Worm (Caenorhabditis elegans): Measurements from ENCODE around the gene K08B12.3.
A peak's percentile ranks its signal among the peaks of the same experiment; 100 is the strongest.

The K08B12.3 gene

DNA sequence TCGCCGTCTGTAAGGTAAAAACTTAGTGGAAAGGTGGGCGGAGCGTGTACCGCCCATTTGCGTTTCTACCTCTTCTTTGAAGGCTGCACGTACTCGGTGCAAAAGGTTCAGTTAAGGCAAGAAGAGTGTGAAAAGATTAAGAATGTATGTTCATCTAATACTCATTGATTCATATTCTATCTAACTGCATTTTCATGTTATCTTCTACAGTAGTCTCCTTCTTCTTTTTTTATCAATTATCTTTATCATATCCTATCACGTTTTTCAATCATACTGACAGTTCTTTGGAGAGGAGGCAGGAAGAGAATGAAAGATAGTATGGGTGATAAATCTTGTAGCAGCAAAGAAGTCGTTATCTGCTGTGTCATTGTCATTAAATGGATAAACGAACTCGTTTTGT is 12.4 kb downstream of the K08B12.3 start:
- TF ChIP-seq tbx-2 (tag; optimal IDR thresholded peaks at IDR 0.05) (no peak), elt-2 (tag; optimal IDR thresholded peaks at IDR 0.05) (peak; percentile 79), pha-4 (tag; optimal IDR thresholded peaks at IDR 0.05) (no peak), fkh-2 (tag; optimal IDR thresholded peaks at IDR 0.05) (no peak), lsy-12 (tag; optimal IDR thresholded peaks at IDR 0.05) (no peak), zag-1 (tag; optimal IDR thresholded peaks at IDR 0.05) (no peak), R02D3.7 (tag; optimal IDR thresholded peaks at IDR 0.05) (peak; percentile 34), pqm-1 (tag; optimal IDR thresholded peaks at IDR 0.05) (peak; percentile 29), lin-15B (tag; optimal IDR thresholded peaks at IDR 0.05) (no peak), sea-2 (GFP tag; optimal IDR thresholded peaks at IDR 0.05) (no peak), elt-3 (tag; optimal IDR thresholded peaks at IDR 0.05) (peak; percentile 45 to 94 (median 89)), unc-62 (GFP tag; optimal IDR thresholded peaks at IDR 0.05) (peak; percentile 9), skn-1 (tag; optimal IDR thresholded peaks at IDR 0.05) (no peak), ceh-28 (tag; optimal IDR thresholded peaks at IDR 0.05) (peak; percentile 50), egl-27 (tag; optimal IDR thresholded peaks at IDR 0.05) (no peak), hmg-11 (tag; optimal IDR thresholded peaks at IDR 0.05) (no peak), elt-1 (tag; optimal IDR thresholded peaks at IDR 0.05) (no peak), nhr-67 (tag; optimal IDR thresholded peaks at IDR 0.05) (no peak), nhr-76 (tag; optimal IDR thresholded peaks at IDR 0.05) (no peak), ztf-4 (tag; optimal IDR thresholded peaks at IDR 0.05) (no peak), jun-1 (tag; optimal IDR thresholded peaks at IDR 0.05) (peak; percentile 32), nhr-43 (tag; optimal IDR thresholded peaks at IDR 0.05; ENCODE audit: poor library complexity, severe bottlenecking) (peak; percentile 97), mdl-1 (tag; optimal IDR thresholded peaks at IDR 0.05) (peak; percentile 59), nhr-25 (tag; optimal IDR thresholded peaks at IDR 0.05) (peak; percentile 82), ceh-9 (tag; optimal IDR thresholded peaks at IDR 0.05) (no peak), aly-2 (tag; optimal IDR thresholded peaks at IDR 0.05) (no peak), snpc-4 (tag; optimal IDR thresholded peaks at IDR 0.05) (no peak), nhr-23 (tag; optimal IDR thresholded peaks at IDR 0.05) (peak; percentile 93)

DNA sequence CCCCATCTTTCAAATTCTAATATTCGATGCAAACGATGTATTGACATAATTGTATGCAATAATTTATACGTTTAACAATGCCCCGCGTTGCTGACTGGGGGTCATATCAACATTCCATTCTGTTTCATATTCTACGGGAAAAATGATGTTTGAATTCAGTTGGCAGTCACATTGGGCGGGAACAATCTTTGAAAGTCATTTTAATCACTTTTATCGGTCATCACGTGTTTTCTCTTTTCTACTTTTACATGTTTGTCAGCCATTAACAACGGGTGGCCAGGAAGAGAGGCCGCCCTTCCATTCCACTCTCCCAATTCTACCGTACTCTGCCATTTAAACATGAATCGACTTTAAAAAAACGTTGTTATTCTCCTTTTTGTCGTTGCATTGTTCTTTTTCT is 13.7 kb downstream of the K08B12.3 start:
- TF ChIP-seq nhr-43 (tag; optimal IDR thresholded peaks at IDR 0.05; ENCODE audit: poor library complexity, severe bottlenecking): peak; percentile 50
- no peak for TF ChIP-seq ceh-9 (tag; optimal IDR thresholded peaks at IDR 0.05)
- no peak for TF ChIP-seq ZK546.5 (tag; optimal IDR thresholded peaks at IDR 0.05)
- TF ChIP-seq aly-2 (tag; optimal IDR thresholded peaks at IDR 0.05): no peak
- TF ChIP-seq mml-1 (tag; optimal IDR thresholded peaks at IDR 0.05): no peak
- TF ChIP-seq nfya-1 (tag; optimal IDR thresholded peaks at IDR 0.05; ENCODE audit: insufficient read depth): peak; percentile 15
- no peak for TF ChIP-seq elt-1 (tag; optimal IDR thresholded peaks at IDR 0.05)
- TF ChIP-seq sea-2 (GFP tag; optimal IDR thresholded peaks at IDR 0.05): no peak
- TF ChIP-seq lsy-12 (tag; optimal IDR thresholded peaks at IDR 0.05): no peak
- no peak for TF ChIP-seq ztf-11 (tag; optimal IDR thresholded peaks at IDR 0.05)
- TF ChIP-seq snpc-4 (tag; optimal IDR thresholded peaks at IDR 0.05): no peak
- peak; percentile 12 for TF ChIP-seq nhr-23 (tag; optimal IDR thresholded peaks at IDR 0.05)
- peak; percentile 2 for TF ChIP-seq jun-1 (tag; optimal IDR thresholded peaks at IDR 0.05)
- no peak for TF ChIP-seq unc-39 (tag; optimal IDR thresholded peaks at IDR 0.05)
- TF ChIP-seq elt-2 (tag; optimal IDR thresholded peaks at IDR 0.05): peak; percentile 54
- peak; percentile 24 for TF ChIP-seq pha-4 (tag; optimal IDR thresholded peaks at IDR 0.05)
- no peak for TF ChIP-seq fkh-10 (GFP tag; optimal IDR thresholded peaks at IDR 0.05)
- peak; percentile 32 for TF ChIP-seq pqm-1 (tag; optimal IDR thresholded peaks at IDR 0.05)
- TF ChIP-seq lin-39 (tag; optimal IDR thresholded peaks at IDR 0.05): no peak
- no peak for TF ChIP-seq ama-1 (optimal IDR thresholded peaks at IDR 0.05)
- no peak for TF ChIP-seq nhr-237 (tag; optimal IDR thresholded peaks at IDR 0.05)
- TF ChIP-seq nhr-25 (tag; optimal IDR thresholded peaks at IDR 0.05): no peak
- TF ChIP-seq R02D3.7 (tag; optimal IDR thresholded peaks at IDR 0.05): no peak
- no peak for TF ChIP-seq nhr-76 (tag; optimal IDR thresholded peaks at IDR 0.05)
- TF ChIP-seq fos-1 (tag; optimal IDR thresholded peaks at IDR 0.05): no peak
- no peak for TF ChIP-seq eor-1 (tag; optimal IDR thresholded peaks at IDR 0.05)
- no peak for TF ChIP-seq nhr-77 (tag; optimal IDR thresholded peaks at IDR 0.05)
- no peak for TF ChIP-seq nhr-67 (tag; optimal IDR thresholded peaks at IDR 0.05)
- no peak for TF ChIP-seq hmg-11 (tag; optimal IDR thresholded peaks at IDR 0.05)
- no peak for TF ChIP-seq unc-62 (GFP tag; optimal IDR thresholded peaks at IDR 0.05)

DNA sequence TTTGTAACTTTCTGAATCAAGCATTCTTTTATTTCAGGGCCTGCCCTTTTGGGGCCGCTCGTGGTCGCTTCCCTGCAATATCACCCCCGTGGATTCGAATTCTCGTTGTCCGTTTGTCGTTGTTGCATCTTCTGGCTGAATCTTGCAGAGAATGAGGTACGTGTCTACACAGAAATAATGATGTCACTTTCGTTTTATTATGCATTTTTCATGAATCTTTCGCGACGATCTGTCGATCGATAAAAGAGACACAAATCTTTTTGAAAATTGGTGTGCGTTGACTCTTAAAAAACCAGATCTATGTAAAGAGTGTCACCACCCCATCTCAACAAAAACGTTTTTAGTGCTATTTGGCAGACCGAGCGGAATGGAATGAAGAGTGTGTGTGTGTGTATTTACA is 14.2 kb downstream of the K08B12.3 start:
- no peak for TF ChIP-seq fkh-2 (tag; optimal IDR thresholded peaks at IDR 0.05)
- TF ChIP-seq pha-4 (tag; optimal IDR thresholded peaks at IDR 0.05): peak; percentile 15
- no peak for TF ChIP-seq pqm-1 (tag; optimal IDR thresholded peaks at IDR 0.05)
- peak; percentile 28 for TF ChIP-seq elt-1 (tag; optimal IDR thresholded peaks at IDR 0.05)
- TF ChIP-seq sea-2 (GFP tag; optimal IDR thresholded peaks at IDR 0.05): no peak
- no peak for TF ChIP-seq ama-1 (optimal IDR thresholded peaks at IDR 0.05)
- no peak for TF ChIP-seq snpc-4 (tag; optimal IDR thresholded peaks at IDR 0.05)
- TF ChIP-seq nhr-11 (tag; optimal IDR thresholded peaks at IDR 0.05): no peak
- no peak for TF ChIP-seq ZK546.5 (tag; optimal IDR thresholded peaks at IDR 0.05)
- peak; percentile 35 for TF ChIP-seq nhr-25 (tag; optimal IDR thresholded peaks at IDR 0.05)

Data from whole organism, L3 larva.